Worm (Caenorhabditis elegans): ENCODE data around the gene Y66D12A.30.

Gene Y66D12A.30

ce11 chrIII:11657185-11657817 is 47.6 kb downstream of the Y66D12A.30 start, which contains the start of gene crh-1 (continued):
- TF ChIP-seq nhr-12 (tag; optimal IDR thresholded peaks at IDR 0.05) (no peak), efl-1 (optimal IDR thresholded peaks at IDR 0.05) (peak; percentile 83 to 84), efl-1 (GFP tag; optimal IDR thresholded peaks at IDR 0.05 in 1 of 2) (peak; percentile 78 to 98), unc-98 (GFP tag; IDR thresholded peaks at IDR 0.05) (no peak), pag-3 (tag; optimal IDR thresholded peaks at IDR 0.05; ENCODE audit: borderline replicate concordance, insufficient read depth) (no peak), lin-39 (tag; optimal IDR thresholded peaks at IDR 0.05) (peak; percentile 87), aly-2 (tag; optimal IDR thresholded peaks at IDR 0.05) (peak; percentile 54), lin-13 (GFP tag; optimal IDR thresholded peaks at IDR 0.05) (peak; percentile 79), C16A3.4 (tag; optimal IDR thresholded peaks at IDR 0.05) (peak; percentile 54), elt-2 (tag; optimal IDR thresholded peaks at IDR 0.05) (peak; percentile 69), tbx-2 (tag; optimal IDR thresholded peaks at IDR 0.05) (peak; percentile 85), lsy-2 (tag; optimal IDR thresholded peaks at IDR 0.05) (peak; percentile 85 to 86), lin-35 (GFP tag; optimal IDR thresholded peaks at IDR 0.05) (peak; percentile 77 to 88), ceh-88 (GFP tag; IDR thresholded peaks at IDR 0.05) (peak; percentile 47; the same call in 1 of the 2 replicates), sptf-1 (tag; optimal IDR thresholded peaks at IDR 0.05) (no peak), vab-15 (tag; optimal IDR thresholded peaks at IDR 0.05) (no peak), unc-130 (tag; optimal IDR thresholded peaks at IDR 0.05) (no peak), pax-3 (tag; optimal IDR thresholded peaks at IDR 0.05) (no peak), irx-1 (tag; optimal IDR thresholded peaks at IDR 0.05) (peak; percentile 86), fos-1 (tag; optimal IDR thresholded peaks at IDR 0.05) (peak; percentile 43), nhr-71 (tag; optimal IDR thresholded peaks at IDR 0.05) (peak; percentile 93), swsn-7 (tag; optimal IDR thresholded peaks at IDR 0.05) (peak; percentile 85), nhr-77 (tag; optimal IDR thresholded peaks at IDR 0.05) (peak; percentile 40), ztf-11 (tag; optimal IDR thresholded peaks at IDR 0.05) (peak in 1 of 2 experiments; percentile 35), fkh-4 (tag; optimal IDR thresholded peaks at IDR 0.05; ENCODE audit: borderline replicate concordance) (peak; percentile 66), mab-9 (GFP tag; IDR thresholded peaks at IDR 0.05) (peak; percentile 77), Y116A8C.19 (tag; optimal IDR thresholded peaks at IDR 0.05; ENCODE audit: borderline replicate concordance) (no peak), efl-3 (GFP tag; optimal IDR thresholded peaks at IDR 0.05) (no peak), ceh-63 (GFP tag; optimal IDR thresholded peaks at IDR 0.05) (no peak), dpl-1 (GFP tag; optimal IDR thresholded peaks at IDR 0.05) (peak; percentile 75 to 79 (median 78)), F16B12.6 (tag; optimal IDR thresholded peaks at IDR 0.05) (peak; percentile 98), aha-1 (tag; optimal IDR thresholded peaks at IDR 0.05) (no peak), elt-3 (tag; optimal IDR thresholded peaks at IDR 0.05) (peak in 2 of 6 experiments; percentile 62 to 78), snu-23 (GFP tag; optimal IDR thresholded peaks at IDR 0.05) (peak; percentile 93), rnt-1 (tag; optimal IDR thresholded peaks at IDR 0.05) (peak; percentile 86), isw-1 (GFP tag; IDR thresholded peaks at IDR 0.05) (peak; percentile 65), fkh-8 (tag; optimal IDR thresholded peaks at IDR 0.05) (peak; percentile 19), ets-5 (GFP tag; IDR thresholded peaks at IDR 0.05) (no peak), ceh-90 (tag; optimal IDR thresholded peaks at IDR 0.05) (peak; percentile 40), C34B4.2 (tag; optimal IDR thresholded peaks at IDR 0.05) (no peak), unc-86 (tag; optimal IDR thresholded peaks at IDR 0.05) (peak; percentile 64), mdl-1 (tag; optimal IDR thresholded peaks at IDR 0.05) (peak in 1 of 2 experiments; percentile 89), ztf-4 (tag; optimal IDR thresholded peaks at IDR 0.05) (peak; percentile 49), hlh-4 (tag; optimal IDR thresholded peaks at IDR 0.05) (no peak), lir-3 (tag; optimal IDR thresholded peaks at IDR 0.05; ENCODE audit: poor library complexity) (no peak), mep-1 (tag; optimal IDR thresholded peaks at IDR 0.05) (peak; percentile 94), hlh-17 (GFP tag; optimal IDR thresholded peaks at IDR 0.05; ENCODE audit: borderline replicate concordance) (no peak), grh-1 (GFP tag; IDR thresholded peaks at IDR 0.05) (peak; percentile 80), tlp-1 (tag; optimal IDR thresholded peaks at IDR 0.05) (no peak), nhr-20 (tag; optimal IDR thresholded peaks at IDR 0.05) (peak; percentile 86), ces-1 (GFP tag; optimal IDR thresholded peaks at IDR 0.05) (no peak), nhr-237 (tag; optimal IDR thresholded peaks at IDR 0.05) (no peak)

Data from whole organism, L1 larva.